Fruit fly (Drosophila melanogaster) whole organism: ENCODE results near the gene skd.

ENCODE experiments used
- EcR ChIP-seq, 2 experiments: fragments of >200 bp; optimal IDR thresholded peaks; 2 replicates each; lab custom pipeline; 2017; ENCODE audit warnings: missing biosample characterization in 2 of 2, missing genetic modification characterization in 2 of 2, missing genetic modification reagents in 2 of 2
- pan ChIP-seq: fragments of >200 bp; optimal IDR thresholded peaks from 2 replicates; lab custom pipeline; 2017
- usp ChIP-seq: fragments of >200 bp; optimal IDR thresholded peaks from 2 replicates; lab custom pipeline; 2017; ENCODE audit warnings: missing biosample characterization, missing genetic modification characterization, mixed read lengths

- TF ChIP-seq pan (lab: Kevin White, UChicago) (no peak), EcR (GFP tag; optimal IDR thresholded peaks at IDR 0.05; lab: Kevin White, UChicago) (no peak), usp (GFP tag; lab: Kevin White, UChicago) (no peak)
These were observed 19.0 kb upstream of the skd start for dm6 chr3L:21046107-21046708.
